Worm (Caenorhabditis elegans) whole organism, mixed stage, embryonic: ENCODE data around the gene nspb-10.

Source experiments
- M03D4.4 ChIP-seq: sonication (generic microtip); optimal IDR thresholded peaks from 2 replicates; lab custom pipeline; 2017; ENCODE audit warnings: mild to moderate bottlenecking, missing genetic modification characterization, missing compliant biosample characterization
- bed-3 ChIP-seq: fragments of 200-800 bp; sonication (Bioruptor generic); optimal IDR thresholded peaks from 3 replicates; lab custom pipeline; 2018; ENCODE audit warnings: mild to moderate bottlenecking, missing genetic modification characterization, moderate library complexity, missing compliant biosample characterization
- blmp-1 ChIP-seq: fragments of 150-350 bp; optimal IDR thresholded peaks from 2 replicates; lab custom pipeline; 2014; ENCODE audit warnings: missing biosample characterization, missing genetic modification characterization
- ceh-39 ChIP-seq: fragments of 150-350 bp; optimal IDR thresholded peaks from 2 replicates; lab custom pipeline; 2014; ENCODE audit warnings: missing biosample characterization, missing genetic modification characterization
- ceh-43 ChIP-seq: fragments of 200-800 bp; sonication (Bioruptor generic); optimal IDR thresholded peaks from 2 replicates; lab custom pipeline; 2018; ENCODE audit warnings: mild to moderate bottlenecking, missing genetic modification characterization, moderate library complexity, missing compliant biosample characterization
- ceh-83 ChIP-seq: fragments of 200-800 bp; sonication (Bioruptor generic); optimal IDR thresholded peaks from 2 replicates; lab custom pipeline; 2018; ENCODE audit warnings: mild to moderate bottlenecking, missing genetic modification characterization, missing compliant biosample characterization
- ces-1 ChIP-seq: fragments of 150-350 bp; optimal IDR thresholded peaks from 2 replicates; lab custom pipeline; 2014; ENCODE audit warnings: missing biosample characterization, missing genetic modification reagents, missing genetic modification characterization
- cnd-1 ChIP-seq: fragments of 200-800 bp; sonication (Bioruptor generic); optimal IDR thresholded peaks from 2 replicates; lab custom pipeline; 2018; ENCODE audit warnings: mild to moderate bottlenecking, missing genetic modification characterization, missing compliant biosample characterization
- drap-1 ChIP-seq: fragments of 200-800 bp; sonication (Bioruptor generic); optimal IDR thresholded peaks from 3 replicates; lab custom pipeline; 2018; ENCODE audit warnings: mild to moderate bottlenecking, missing genetic modification characterization, missing compliant biosample characterization
- elt-1 ChIP-seq: sonication (generic microtip); optimal IDR thresholded peaks from 2 replicates; lab custom pipeline; 2017; ENCODE audit warnings: missing genetic modification characterization, mild to moderate bottlenecking, missing compliant biosample characterization, antibody characterized with exemption, moderate library complexity, borderline replicate concordance; ENCODE audit not compliant: insufficient read depth
- elt-3 ChIP-seq: fragments of 150-350 bp; optimal IDR thresholded peaks from 2 replicates; lab custom pipeline; 2014; ENCODE audit warnings: missing biosample characterization, missing genetic modification characterization
- flh-1 ChIP-seq: fragments of 200-800 bp; sonication (Bioruptor generic); optimal IDR thresholded peaks from 2 replicates; lab custom pipeline; 2018; ENCODE audit warnings: mild to moderate bottlenecking, missing genetic modification characterization, moderate library complexity, missing compliant biosample characterization
- ham-2 ChIP-seq: fragments of 200-800 bp; sonication (Bioruptor generic); optimal IDR thresholded peaks from 2 replicates; lab custom pipeline; 2018; ENCODE audit warnings: mild to moderate bottlenecking, missing genetic modification characterization, missing compliant biosample characterization
- hlh-1 ChIP-seq: fragments of 150-350 bp; optimal IDR thresholded peaks from 2 replicates; lab custom pipeline; 2014; ENCODE audit warnings: missing biosample characterization, missing genetic modification reagents, missing genetic modification characterization
- lin-13 ChIP-seq: fragments of 150-350 bp; optimal IDR thresholded peaks from 2 replicates; lab custom pipeline; 2014; ENCODE audit warnings: missing biosample characterization, missing genetic modification characterization
- lin-32 ChIP-seq: fragments of 200-800 bp; sonication (Bioruptor generic); optimal IDR thresholded peaks from 2 replicates; lab custom pipeline; 2018; ENCODE audit warnings: mild to moderate bottlenecking, missing genetic modification characterization, missing compliant biosample characterization
- lsy-2 ChIP-seq: fragments of 150-350 bp; optimal IDR thresholded peaks from 2 replicates; lab custom pipeline; 2014; ENCODE audit warnings: missing biosample characterization, missing genetic modification characterization
- mab-5 ChIP-seq: fragments of 150-350 bp; optimal IDR thresholded peaks from 2 replicates; lab custom pipeline; 2014; ENCODE audit warnings: missing biosample characterization, missing genetic modification characterization
- mep-1 ChIP-seq: fragments of 150-350 bp; optimal IDR thresholded peaks from 2 replicates; lab custom pipeline; 2017; ENCODE audit warnings: missing biosample characterization, missing genetic modification reagents, missing genetic modification characterization, inconsistent platforms
- mls-2 ChIP-seq: sonication (generic microtip); optimal IDR thresholded peaks from 2 replicates; lab custom pipeline; 2016; ENCODE audit warnings: mild to moderate bottlenecking, missing genetic modification characterization, moderate library complexity, missing compliant biosample characterization
- nhr-12 ChIP-seq: fragments of 150-350 bp; optimal IDR thresholded peaks from 2 replicates; lab custom pipeline; 2014; ENCODE audit warnings: missing biosample characterization, missing genetic modification characterization
- nhr-2 ChIP-seq: fragments of 150-350 bp; optimal IDR thresholded peaks from 2 replicates; lab custom pipeline; 2014; ENCODE audit warnings: missing biosample characterization, missing genetic modification characterization
- nhr-237 ChIP-seq: fragments of 150-350 bp; optimal IDR thresholded peaks from 2 replicates; lab custom pipeline; 2014; ENCODE audit warnings: missing biosample characterization, missing genetic modification characterization
- nhr-28 ChIP-seq: fragments of 150-350 bp; optimal IDR thresholded peaks from 2 replicates; lab custom pipeline; 2014; ENCODE audit warnings: missing biosample characterization, missing genetic modification characterization
- nhr-76 ChIP-seq: sonication (generic microtip); optimal IDR thresholded peaks from 2 replicates; lab custom pipeline; 2017; ENCODE audit warnings: missing biosample characterization, missing genetic modification characterization
- pha-4 ChIP-seq: fragments of 150-350 bp; optimal IDR thresholded peaks from 2 replicates; lab custom pipeline; 2018; ENCODE audit warnings: missing biosample characterization, missing genetic modification reagents, missing genetic modification characterization
- sem-2 ChIP-seq: fragments of 200-800 bp; sonication (Bioruptor generic); optimal IDR thresholded peaks from 2 replicates; lab custom pipeline; 2018; ENCODE audit warnings: mild to moderate bottlenecking, missing genetic modification characterization, missing compliant biosample characterization
- snpc-4 ChIP-seq: fragments of 150-350 bp; optimal IDR thresholded peaks from 2 replicates; lab custom pipeline; 2014; ENCODE audit warnings: missing biosample characterization, missing genetic modification characterization
- sptf-1 ChIP-seq: sonication (generic microtip); optimal IDR thresholded peaks from 2 replicates; lab custom pipeline; 2017; ENCODE audit warnings: mild to moderate bottlenecking, missing genetic modification characterization, moderate library complexity, missing compliant biosample characterization
- tbx-8 ChIP-seq: fragments of 200-800 bp; sonication (Bioruptor generic); optimal IDR thresholded peaks from 2 replicates; lab custom pipeline; 2018; ENCODE audit warnings: mild to moderate bottlenecking, missing genetic modification characterization, moderate library complexity, missing compliant biosample characterization
- unc-120 ChIP-seq: sonication (generic microtip); optimal IDR thresholded peaks from 2 replicates; lab custom pipeline; 2017; ENCODE audit warnings: missing genetic modification characterization, missing compliant biosample characterization; ENCODE audit not compliant: poor library complexity, severe bottlenecking
- unc-39 ChIP-seq: fragments of 150-350 bp; optimal IDR thresholded peaks from 2 replicates; lab custom pipeline; 2014; ENCODE audit warnings: missing biosample characterization, missing genetic modification characterization
- unc-62 ChIP-seq: fragments of 150-350 bp; optimal IDR thresholded peaks from 2 replicates; lab custom pipeline; 2014; ENCODE audit warnings: missing biosample characterization, missing genetic modification reagents, missing genetic modification characterization
- zip-8 ChIP-seq: fragments of 150-350 bp; optimal IDR thresholded peaks from 2 replicates; lab custom pipeline; 2014; ENCODE audit warnings: missing biosample characterization, missing genetic modification characterization

The nspb-10 gene

DNA sequence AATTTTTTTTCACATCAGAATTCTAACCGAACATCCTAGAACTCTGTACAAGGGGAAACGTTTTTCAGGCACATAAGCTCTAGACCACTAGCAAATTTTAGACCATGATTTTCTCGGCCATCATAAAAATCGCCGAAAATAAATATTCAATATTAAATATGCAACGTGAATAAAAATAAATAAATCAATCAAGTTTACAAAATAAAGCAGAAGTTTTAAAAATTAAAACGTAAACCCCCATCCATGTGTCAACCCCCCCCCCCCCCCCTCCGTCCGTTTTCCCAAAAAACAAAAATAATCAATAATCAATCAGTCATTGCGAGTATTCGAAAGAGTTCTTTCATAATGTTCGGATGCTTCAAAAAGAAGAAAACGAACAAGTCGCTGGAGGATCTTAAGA, 5.2 kb upstream of the nspb-10 start, which contains the start of gene catp-4:
Gene catp-4 (plus strand): TSS at position 301 of the 400 bp plus-strand sequence.
- TF ChIP-seq elt-3 (tag; lab: Kevin White, UChicago) (no peak), ces-1 (GFP tag; lab: Kevin White, UChicago) (no peak), blmp-1 (no peak), mep-1 (tag; lab: Kevin White, UChicago) (no peak), pha-4 (no peak), cnd-1 (tag; lab: Kevin White, UChicago) (no peak), mls-2 (tag; lab: Kevin White, UChicago) (no peak), snpc-4 (no peak), hlh-1 (tag; lab: Kevin White, UChicago) (no peak), lin-32 (GFP tag; lab: Kevin White, UChicago) (no peak), nhr-12 (tag; lab: Kevin White, UChicago) (no peak), unc-120 (no peak), ceh-39 (no peak), nhr-2 (no peak), nhr-76 (no peak), sptf-1 (tag; lab: Kevin White, UChicago) (no peak), elt-1 (tag; lab: Kevin White, UChicago) (no peak), lin-13 (tag; lab: Kevin White, UChicago) (no peak), bed-3 (no peak)

DNA sequence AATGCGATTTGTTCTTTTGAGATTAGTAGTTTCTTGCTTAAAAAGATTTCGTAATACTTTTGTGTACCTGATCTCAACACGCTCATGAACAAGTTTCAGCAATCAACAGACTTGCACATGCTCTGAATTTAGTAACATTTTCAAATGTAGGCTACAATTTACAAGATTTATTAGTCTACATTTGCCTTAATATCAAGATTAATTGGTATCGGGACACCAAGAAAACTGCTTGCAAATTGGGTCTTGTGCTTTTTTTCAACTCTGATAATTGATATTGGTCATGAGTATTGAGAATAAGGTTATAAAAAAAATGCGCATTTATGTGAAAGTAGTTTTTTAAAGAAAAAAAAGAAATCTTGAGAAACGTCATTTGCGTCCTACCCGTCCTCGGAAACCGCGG, 4.6 kb upstream of the nspb-10 start:
- TF ChIP-seq lsy-2 (tag; lab: Kevin White, UChicago) (no peak), nhr-237 (tag; lab: Kevin White, UChicago) (no peak), nhr-12 (tag; lab: Kevin White, UChicago) (no peak), zip-8 (tag; lab: Kevin White, UChicago) (no peak), ces-1 (GFP tag; lab: Kevin White, UChicago) (no peak), sem-2 (GFP tag; lab: Kevin White, UChicago) (no peak)

DNA sequence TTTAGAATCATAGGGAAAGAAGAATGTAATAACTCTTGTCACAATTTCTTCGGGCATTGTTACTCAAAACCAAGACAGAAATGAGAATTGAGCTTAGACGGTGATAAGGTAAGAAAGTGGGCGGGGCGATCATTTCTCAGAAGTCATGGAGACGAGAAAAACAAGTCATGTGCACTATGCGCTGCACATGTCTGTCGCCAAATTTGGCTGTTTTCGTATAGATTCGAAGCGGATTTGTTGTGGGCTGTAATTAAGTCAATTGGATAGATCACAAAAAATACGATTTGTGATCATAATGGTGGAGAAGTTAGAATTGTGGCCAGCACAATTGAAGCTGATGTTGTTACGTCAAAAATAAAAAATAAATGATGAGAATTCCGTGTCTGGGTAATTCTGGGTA, 3.6 kb upstream of the nspb-10 start, which contains the start of gene C01G12.7:
Gene C01G12.7 (minus strand): TSS at position 195 of the 400 bp plus-strand sequence.
- TF ChIP-seq mls-2 (tag; lab: Kevin White, UChicago) (no peak), lsy-2 (tag; lab: Kevin White, UChicago) (no peak), elt-1 (tag; lab: Kevin White, UChicago) (no peak), nhr-12 (tag; lab: Kevin White, UChicago) (no peak), M03D4.4 (tag; lab: Kevin White, UChicago) (no peak), lin-13 (tag; lab: Kevin White, UChicago) (no peak), nhr-76 (no peak), ces-1 (GFP tag; lab: Kevin White, UChicago) (no peak), cnd-1 (tag; lab: Kevin White, UChicago) (no peak), hlh-1 (tag; lab: Kevin White, UChicago) (no peak), ceh-43 (GFP tag; lab: Kevin White, UChicago) (no peak), tbx-8 (GFP tag; lab: Kevin White, UChicago) (no peak), ceh-83 (no peak), snpc-4 (no peak), unc-120 (no peak), nhr-28 (no peak), zip-8 (tag; lab: Kevin White, UChicago) (no peak), mep-1 (tag; lab: Kevin White, UChicago) (no peak), unc-62 (GFP tag; lab: Kevin White, UChicago) (no peak), sptf-1 (tag; lab: Kevin White, UChicago) (no peak)

DNA sequence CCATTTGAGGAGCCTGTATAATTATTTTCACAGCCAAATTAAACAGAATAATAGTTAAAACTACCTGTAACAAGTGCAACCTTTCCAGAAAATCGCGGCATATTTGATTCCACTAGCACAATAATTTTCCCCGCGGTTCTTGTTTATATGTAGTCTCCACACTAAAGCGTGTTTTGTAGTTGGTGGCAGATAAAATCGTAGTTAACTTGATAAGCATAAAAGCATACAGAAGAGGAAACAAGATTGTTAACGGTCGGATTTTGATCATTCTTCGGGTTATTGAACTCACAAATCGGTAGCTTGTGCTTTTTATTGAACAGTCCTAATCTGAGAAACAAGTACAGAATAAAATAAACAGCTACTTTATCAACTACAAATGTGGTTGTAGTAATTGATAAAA, 655 bp downstream of the nspb-10 start, which contains the start of gene C01G12.5:
Gene C01G12.5 (minus strand): TSS at position 101 of the 400 bp plus-strand sequence.
- TF ChIP-seq cnd-1 (tag; lab: Kevin White, UChicago) (no peak), nhr-237 (tag; lab: Kevin White, UChicago) (no peak), unc-39 (tag; lab: Kevin White, UChicago) (no peak), tbx-8 (GFP tag; lab: Kevin White, UChicago) (no peak), ces-1 (GFP tag; lab: Kevin White, UChicago) (no peak), blmp-1 (no peak), mab-5 (tag; lab: Kevin White, UChicago) (no peak), lsy-2 (tag; lab: Kevin White, UChicago) (no peak), bed-3 (no peak)

DNA sequence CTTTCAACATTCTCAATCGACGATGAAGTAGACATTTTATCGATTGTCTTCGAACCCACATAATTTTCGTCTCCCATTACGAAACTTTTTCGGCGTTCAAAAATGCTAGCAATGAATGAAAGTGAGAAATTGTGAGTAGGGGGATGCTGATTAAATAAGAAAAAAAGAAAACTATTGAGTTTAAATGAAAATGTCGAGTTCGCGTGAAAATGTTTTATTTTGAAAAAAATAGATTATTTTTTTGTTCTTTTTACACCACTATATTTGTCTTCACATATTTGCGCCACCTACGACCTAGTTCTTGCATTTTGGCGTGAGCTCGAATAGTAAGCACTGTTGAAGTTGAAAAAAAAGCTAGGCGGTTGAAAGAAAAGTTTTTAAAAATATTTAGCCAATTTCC, 5.9 kb downstream of the nspb-10 start, which contains the start of gene C01G12.3:
Gene C01G12.3 (minus strand): TSS at position 101 of the 400 bp plus-strand sequence.
- TF ChIP-seq elt-1 (tag; lab: Kevin White, UChicago) (no peak), pha-4 (no peak), lin-32 (GFP tag; lab: Kevin White, UChicago) (no peak), drap-1 (GFP tag; lab: Kevin White, UChicago) (no peak), sem-2 (GFP tag; lab: Kevin White, UChicago) (no peak), ceh-83 (no peak), sptf-1 (tag; lab: Kevin White, UChicago) (no peak), unc-120 (no peak), mep-1 (tag; lab: Kevin White, UChicago) (no peak), ham-2 (GFP tag; lab: Kevin White, UChicago) (no peak), nhr-12 (tag; lab: Kevin White, UChicago) (no peak), unc-62 (GFP tag; lab: Kevin White, UChicago) (no peak), blmp-1 (no peak), snpc-4 (no peak), flh-1 (GFP tag; lab: Kevin White, UChicago) (no peak), lin-13 (tag; lab: Kevin White, UChicago) (no peak), ceh-43 (GFP tag; lab: Kevin White, UChicago) (no peak), ces-1 (GFP tag; lab: Kevin White, UChicago) (no peak), M03D4.4 (tag; lab: Kevin White, UChicago) (no peak)
